Fruit fly (Drosophila melanogaster): Measurements from ENCODE around the gene CG34428.

Gene CG34428

DNA sequence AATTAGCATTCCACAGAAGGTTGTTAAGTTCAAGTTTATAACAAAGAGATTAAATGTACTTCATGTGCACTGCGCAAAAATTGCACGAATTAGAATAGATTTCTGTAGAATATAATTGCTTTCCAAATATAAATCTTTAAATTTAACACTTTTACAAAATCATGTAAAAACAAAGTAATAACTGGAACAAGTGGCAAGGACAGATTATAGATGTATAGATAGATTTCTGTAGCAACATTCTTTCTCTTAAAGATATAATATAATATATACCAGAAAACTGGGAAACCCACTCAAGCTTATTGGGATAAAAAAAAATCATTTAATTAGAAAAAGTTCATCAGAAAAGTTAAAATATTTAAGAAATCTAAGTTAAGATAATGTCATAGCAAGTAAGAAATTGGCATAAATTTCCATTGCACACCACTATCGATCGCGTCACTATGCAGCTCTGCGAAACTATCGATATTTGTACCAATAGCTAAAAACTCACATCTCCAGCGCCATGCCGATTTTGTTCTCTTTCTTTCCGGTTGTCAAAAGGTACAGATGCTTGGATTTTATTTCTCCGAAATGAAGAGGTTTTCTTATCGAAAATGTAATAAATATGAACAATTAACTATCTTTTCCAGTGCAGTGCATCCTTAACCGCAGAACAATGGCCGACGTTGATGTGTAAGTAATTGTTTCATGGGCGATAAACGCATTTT is 38.6 kb upstream of the CG34428 start, which contains the start of gene RpS12 (continued):
- TF ChIP-seq sens (GFP tag) (peak; percentile 92), CG34422 (GFP tag; IDR thresholded peaks at IDR 0.05) (peak; percentile 80), CG11093 (GFP tag; IDR thresholded peaks at IDR 0.05) (no peak), fd102C (GFP tag; optimal IDR thresholded peaks at IDR 0.05) (peak; percentile 74), Camta (GFP tag; optimal IDR thresholded peaks at IDR 0.05) (peak; percentile 73), CG3838 (GFP tag; optimal IDR thresholded peaks at IDR 0.05) (peak; percentile 49), CG10366 (GFP tag; IDR thresholded peaks at IDR 0.05) (peak; percentile 78), inv (GFP tag; IDR thresholded peaks at IDR 0.05; ENCODE audit: partially characterized antibody) (peak; percentile 82), Kr (GFP tag; optimal IDR thresholded peaks at IDR 0.05) (peak; percentile 34), HLH3B (GFP tag; IDR thresholded peaks at IDR 0.05) (peak; percentile 60), CG5180 (GFP tag; optimal IDR thresholded peaks at IDR 0.05) (peak; percentile 37), Meics (GFP tag; optimal IDR thresholded peaks at IDR 0.05) (peak; percentile 89), zf30C (GFP tag; optimal IDR thresholded peaks at IDR 0.05) (no peak), salm (tag; optimal IDR thresholded peaks at IDR 0.05) (peak; percentile 53), p53 (GFP tag; optimal IDR thresholded peaks at IDR 0.05) (peak; percentile 64), CG31365 (tag; optimal IDR thresholded peaks at IDR 0.05) (peak; percentile 79), CG6765 (GFP tag; optimal IDR thresholded peaks at IDR 0.05) (peak; percentile 86), lov (optimal IDR thresholded peaks at IDR 0.05) (no peak), lov (GFP tag; IDR thresholded peaks at IDR 0.05) (peak; percentile 88), Stat92E (GFP tag; optimal IDR thresholded peaks at IDR 0.05) (peak in 1 of 3 experiments; percentile 59), otp (GFP tag; IDR thresholded peaks at IDR 0.05) (peak; percentile 82), Fer1 (GFP tag; optimal IDR thresholded peaks at IDR 0.05) (peak; percentile 84), CG5953 (GFP tag; IDR thresholded peaks at IDR 0.05) (peak; percentile 88), Optix (GFP tag; IDR thresholded peaks at IDR 0.05) (peak; percentile 72), CG1792 (GFP tag; optimal IDR thresholded peaks at IDR 0.05) (peak; percentile 62), dm (GFP tag; optimal IDR thresholded peaks at IDR 0.05) (peak; percentile 96), tio (GFP tag; optimal IDR thresholded peaks at IDR 0.05) (peak; percentile 45), Med (GFP tag) (peak; percentile 98), CG2129 (GFP tag; IDR thresholded peaks at IDR 0.05; ENCODE audit: partially characterized antibody) (peak; percentile 52), bab2 (GFP tag; optimal IDR thresholded peaks at IDR 0.05) (peak; percentile 72), CG12769 (tag; optimal IDR thresholded peaks at IDR 0.05) (peak; percentile 64), Ptx1 (GFP tag; IDR thresholded peaks at IDR 0.05) (peak; percentile 62), NC2β (GFP tag; optimal IDR thresholded peaks at IDR 0.05) (peak; percentile 97), pum (GFP tag; optimal IDR thresholded peaks at IDR 0.05) (peak; percentile 67), Dp (GFP tag; optimal IDR thresholded peaks at IDR 0.05) (peak; percentile 6), ind (GFP tag; optimal IDR thresholded peaks at IDR 0.05) (peak; percentile 65), gem (tag; optimal IDR thresholded peaks at IDR 0.05) (peak; percentile 62), az2 (GFP tag; optimal IDR thresholded peaks at IDR 0.05) (peak; percentile 48), tap (tag; optimal IDR thresholded peaks at IDR 0.05) (peak; percentile 58), Hmx (GFP tag; optimal IDR thresholded peaks at IDR 0.05) (no peak), CG6683 (GFP tag; optimal IDR thresholded peaks at IDR 0.05) (peak; percentile 53), z (GFP tag; IDR thresholded peaks at IDR 0.05) (no peak), BtbVII (GFP tag; optimal IDR thresholded peaks at IDR 0.05) (peak; percentile 77), ken (GFP tag; IDR thresholded peaks at IDR 0.05) (peak; percentile 76; the same call in 2 of the 3 replicates), sna (GFP tag; IDR thresholded peaks at IDR 0.05; ENCODE audit: partially characterized antibody) (peak; percentile 55; the same call in 1 of the 2 replicates), ara (GFP tag; IDR thresholded peaks at IDR 0.05) (0 out of 2 replicates have a peak, but pooled peaks have one; percentile 3), cwo (GFP tag; optimal IDR thresholded peaks at IDR 0.05) (peak; percentile 25), CG2202 (tag; optimal IDR thresholded peaks at IDR 0.05) (peak; percentile 67), CG15269 (tag; optimal IDR thresholded peaks at IDR 0.05) (peak; percentile 64)

Data from whole organism, embryonic.